Worm (Caenorhabditis elegans) whole organism, L2 larva: Measurements from ENCODE around the gene cyp-34A8.
A peak's percentile ranks its signal among the peaks of the same experiment; 100 is the strongest.

ENCODE experiments used
- C34F6.9 ChIP-seq: fragments of 150-350 bp; optimal IDR thresholded peaks from 2 replicates; lab custom pipeline; 2014; ENCODE audit warnings: missing biosample characterization, missing genetic modification characterization
- F13H6.1 ChIP-seq: sonication (generic microtip); optimal IDR thresholded peaks from 2 replicates; lab custom pipeline; 2016; ENCODE audit warnings: missing genetic modification characterization, missing compliant biosample characterization
- R02D3.7 ChIP-seq: fragments of 150-350 bp; optimal IDR thresholded peaks from 2 replicates; lab custom pipeline; 2014; ENCODE audit warnings: missing biosample characterization, missing genetic modification characterization
- Y55F3AM.14 ChIP-seq: fragments of 200-800 bp; sonication (Bioruptor generic); optimal IDR thresholded peaks from 2 replicates; lab custom pipeline; 2018; ENCODE audit warnings: mild to moderate bottlenecking, missing genetic modification characterization, missing compliant biosample characterization
- ZK546.5 ChIP-seq: sonication (generic microtip); optimal IDR thresholded peaks from 2 replicates; lab custom pipeline; 2017; ENCODE audit warnings: missing biosample characterization, missing genetic modification characterization
- alr-1 ChIP-seq: fragments of 150-350 bp; optimal IDR thresholded peaks from 2 replicates; lab custom pipeline; 2014; ENCODE audit warnings: missing biosample characterization, missing genetic modification characterization
- aly-2 ChIP-seq: fragments of 150-350 bp; optimal IDR thresholded peaks from 2 replicates; lab custom pipeline; 2014; ENCODE audit warnings: missing biosample characterization, missing genetic modification characterization
- ama-1 ChIP-seq: fragments of 150-350 bp; optimal IDR thresholded peaks from 2 replicates; lab custom pipeline; 2018; ENCODE audit warnings: inconsistent platforms
- blmp-1 ChIP-seq: sonication (generic microtip); optimal IDR thresholded peaks from 2 replicates; lab custom pipeline; 2017; ENCODE audit warnings: missing genetic modification characterization, mild to moderate bottlenecking, missing compliant biosample characterization, antibody characterized with exemption, moderate library complexity; ENCODE audit not compliant: insufficient read depth
- ceh-82 ChIP-seq: fragments of 150-350 bp; optimal IDR thresholded peaks from 2 replicates; lab custom pipeline; 2014; ENCODE audit warnings: missing biosample characterization, missing genetic modification characterization
- crh-2 ChIP-seq: sonication (generic microtip); optimal IDR thresholded peaks from 2 replicates; lab custom pipeline; 2017; ENCODE audit warnings: missing biosample characterization, missing genetic modification characterization
- egl-27 ChIP-seq: sonication (generic microtip); optimal IDR thresholded peaks from 3 replicates; lab custom pipeline; 2017; ENCODE audit warnings: missing biosample characterization, missing genetic modification reagents, missing genetic modification characterization
- fos-1 ChIP-seq: fragments of 150-350 bp; optimal IDR thresholded peaks from 2 replicates; lab custom pipeline; 2014; ENCODE audit warnings: missing biosample characterization, missing genetic modification characterization
- lin-13 ChIP-seq: fragments of 150-350 bp; optimal IDR thresholded peaks from 2 replicates; lab custom pipeline; 2014; ENCODE audit warnings: missing biosample characterization, missing genetic modification reagents, missing genetic modification characterization
- lin-39 ChIP-seq: fragments of 150-350 bp; optimal IDR thresholded peaks from 2 replicates; lab custom pipeline; 2014; ENCODE audit warnings: missing biosample characterization, missing genetic modification reagents, missing genetic modification characterization
- lsy-2 ChIP-seq, 2 experiments: fragments of 150-350 bp in 1 of 2; sonication (generic microtip) in 1 of 2; optimal IDR thresholded peaks; 2 replicates each; lab custom pipeline; 2014 to 2017; ENCODE audit warnings: missing biosample characterization in 2 of 2, missing genetic modification characterization in 2 of 2
- mbf-1 ChIP-seq: sonication (generic microtip); optimal IDR thresholded peaks from 2 replicates; lab custom pipeline; 2017; ENCODE audit warnings: missing biosample characterization, missing genetic modification characterization
- mdl-1 ChIP-seq, 2 experiments: fragments of 150-350 bp in 1 of 2; sonication (generic microtip) in 1 of 2; optimal IDR thresholded peaks; 2 replicates each; lab custom pipeline; 2017; ENCODE audit warnings: missing biosample characterization in 2 of 2, missing genetic modification characterization in 2 of 2
- nhr-10 ChIP-seq: sonication (generic microtip); optimal IDR thresholded peaks from 2 replicates; lab custom pipeline; 2017; ENCODE audit warnings: missing biosample characterization, missing genetic modification characterization
- nhr-11 ChIP-seq: fragments of 150-350 bp; optimal IDR thresholded peaks from 2 replicates; lab custom pipeline; 2014; ENCODE audit warnings: missing biosample characterization, missing genetic modification characterization
- nhr-12 ChIP-seq: fragments of 150-350 bp; optimal IDR thresholded peaks from 2 replicates; lab custom pipeline; 2014; ENCODE audit warnings: missing biosample characterization, missing genetic modification characterization
- nhr-129 ChIP-seq: fragments of 150-350 bp; optimal IDR thresholded peaks from 2 replicates; lab custom pipeline; 2014; ENCODE audit warnings: missing biosample characterization, missing genetic modification characterization
- nhr-21 ChIP-seq: fragments of 150-350 bp; optimal IDR thresholded peaks from 2 replicates; lab custom pipeline; 2014; ENCODE audit warnings: missing biosample characterization, missing genetic modification characterization
- nhr-25 ChIP-seq: fragments of 150-350 bp; sonication (generic microtip); optimal IDR thresholded peaks from 3 replicates; lab custom pipeline; 2014; ENCODE audit warnings: missing biosample characterization, missing genetic modification characterization
- nhr-77 ChIP-seq: fragments of 150-350 bp; optimal IDR thresholded peaks from 2 replicates; lab custom pipeline; 2014; ENCODE audit warnings: missing biosample characterization, missing genetic modification characterization
- skn-1 ChIP-seq: sonication (generic microtip); optimal IDR thresholded peaks from 2 replicates; lab custom pipeline; 2017; ENCODE audit warnings: missing biosample characterization, missing genetic modification characterization
- sma-3 ChIP-seq: sonication (generic microtip); optimal IDR thresholded peaks from 2 replicates; lab custom pipeline; 2016; ENCODE audit warnings: missing genetic modification reagents, missing genetic modification characterization, missing compliant biosample characterization
- sma-9 ChIP-seq, 2 experiments: fragments of 150-350 bp in 1 of 2; sonication (generic microtip) in 1 of 2; optimal IDR thresholded peaks; 2 replicates each; lab custom pipeline; 2014 to 2016; ENCODE audit warnings: missing genetic modification characterization in 2 of 2, mild to moderate bottlenecking in 1 of 2, missing biosample characterization in 1 of 2, missing compliant biosample characterization in 1 of 2, missing genetic modification reagents in 1 of 2, moderate library complexity in 1 of 2
- unc-39 ChIP-seq: fragments of 150-350 bp; optimal IDR thresholded peaks from 2 replicates; lab custom pipeline; 2014; ENCODE audit warnings: missing biosample characterization, missing genetic modification characterization
- unc-55 ChIP-seq: fragments of 150-350 bp; sonication (generic microtip); optimal IDR thresholded peaks from 3 replicates; lab custom pipeline; 2014; ENCODE audit warnings: missing biosample characterization, missing genetic modification reagents, missing genetic modification characterization
- unc-62 ChIP-seq: fragments of 150-350 bp; optimal IDR thresholded peaks from 2 replicates; lab custom pipeline; 2014; ENCODE audit warnings: missing biosample characterization, missing genetic modification reagents, missing genetic modification characterization
- zag-1 ChIP-seq: fragments of 150-350 bp; optimal IDR thresholded peaks from 2 replicates; lab custom pipeline; 2014; ENCODE audit warnings: missing biosample characterization, missing genetic modification characterization
- ztf-1 ChIP-seq: fragments of 200-800 bp; sonication (Bioruptor generic); conservative IDR thresholded peaks from 2 replicates; pipeline ENCODE4 v1.3.6; 2022; ENCODE audit warnings: missing genetic modification characterization, missing compliant biosample characterization
- ztf-11 ChIP-seq: sonication (generic microtip); optimal IDR thresholded peaks from 2 replicates; lab custom pipeline; 2017; ENCODE audit warnings: missing biosample characterization, missing genetic modification characterization
- ztf-4 ChIP-seq: fragments of 150-350 bp; optimal IDR thresholded peaks from 2 replicates; lab custom pipeline; 2014; ENCODE audit warnings: missing biosample characterization, missing genetic modification characterization

Gene cyp-34A8

ce11 chrV:3987616-3988015 is 20.0 kb upstream of the cyp-34A8 start, which contains the start of gene nlp-28:
TSS of gene nlp-28 (plus strand) at chrV:3987900.
- peak; percentile 5 for TF ChIP-seq sma-9 (GFP tag; optimal IDR thresholded peaks at IDR 0.05; lab: Kevin White, UChicago)
- TF ChIP-seq sma-9 (tag; optimal IDR thresholded peaks at IDR 0.05; lab: Kevin White, UChicago): no peak
- TF ChIP-seq C34F6.9 (tag; lab: Kevin White, UChicago): no peak

- TF ChIP-seq blmp-1 (tag; lab: Kevin White, UChicago) (peak; percentile 54), mbf-1 (tag; lab: Kevin White, UChicago) (no peak), egl-27 (tag; lab: Kevin White, UChicago) (no peak), sma-9 (GFP tag; optimal IDR thresholded peaks at IDR 0.05; lab: Kevin White, UChicago) (peak; percentile 72), sma-9 (tag; optimal IDR thresholded peaks at IDR 0.05; lab: Kevin White, UChicago) (no peak), nhr-25 (peak; percentile 42), nhr-21 (tag; lab: Kevin White, UChicago) (no peak), lsy-2 (tag; optimal IDR thresholded peaks at IDR 0.05; lab: Kevin White, UChicago) (no peak)
Measured at ce11 chrV:3985104-3985503, 17.5 kb upstream of the cyp-34A8 start.

- TF ChIP-seq nhr-21 (tag; lab: Kevin White, UChicago) (peak; percentile 59), ztf-1 (GFP tag; lab: Robert Waterston, UW) (no peak), blmp-1 (tag; lab: Kevin White, UChicago) (peak; percentile 50), unc-55 (no peak), R02D3.7 (tag; lab: Kevin White, UChicago) (no peak), lin-13 (GFP tag; lab: Kevin White, UChicago) (no peak), sma-3 (peak; percentile 79), nhr-25 (peak; percentile 77), crh-2 (tag; lab: Kevin White, UChicago) (peak; percentile 49), sma-9 (GFP tag; optimal IDR thresholded peaks at IDR 0.05; lab: Kevin White, UChicago) (peak; percentile 63), sma-9 (tag; optimal IDR thresholded peaks at IDR 0.05; lab: Kevin White, UChicago) (no peak), egl-27 (tag; lab: Kevin White, UChicago) (no peak)
Measured at ce11 chrV:3984178-3984577, 16.6 kb upstream of the cyp-34A8 start, which contains the start of gene nlp-29. TSS of gene nlp-29 (plus strand) at chrV:3984425.

DNA sequence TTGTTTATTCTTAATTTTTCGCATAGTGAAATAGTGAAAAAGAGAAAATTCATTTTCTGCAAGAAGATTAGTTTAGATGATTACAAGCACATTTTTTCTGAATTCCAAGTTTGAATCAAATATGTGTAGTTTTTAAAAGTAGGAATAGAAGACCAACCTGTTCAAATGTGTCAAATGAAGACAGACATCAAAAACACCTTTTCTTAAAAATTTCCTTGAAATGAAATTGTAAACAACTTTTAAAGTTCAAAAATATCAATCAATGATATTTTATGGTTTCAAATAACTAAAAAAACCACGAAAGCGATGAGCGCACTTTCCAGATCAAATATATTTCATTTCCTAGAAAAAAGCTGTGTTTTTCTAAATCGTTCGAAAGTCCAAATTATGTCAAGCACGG is 14.1 kb upstream of the cyp-34A8 start, which contains the start of gene nlp-30:
Gene nlp-30, plus strand, starts transcription at position 301 of the 400 bp plus-strand sequence.
- TF ChIP-seq ztf-11 (tag; lab: Kevin White, UChicago): no peak
- TF ChIP-seq ama-1 (lab: Kevin White, UChicago): no peak
- no peak for TF ChIP-seq aly-2 (tag; lab: Kevin White, UChicago)
- TF ChIP-seq zag-1 (tag; lab: Kevin White, UChicago): no peak
- no peak for TF ChIP-seq nhr-25
- TF ChIP-seq blmp-1 (tag; lab: Kevin White, UChicago): no peak
- TF ChIP-seq nhr-11 (tag; lab: Kevin White, UChicago): no peak
- TF ChIP-seq lin-13 (GFP tag; lab: Kevin White, UChicago): no peak
- TF ChIP-seq ceh-82 (tag; lab: Kevin White, UChicago): no peak
- no peak for TF ChIP-seq ztf-4
- TF ChIP-seq alr-1 (tag; lab: Kevin White, UChicago): no peak
- TF ChIP-seq sma-3: no peak
- no peak for TF ChIP-seq Y55F3AM.14 (GFP tag; lab: Kevin White, UChicago)
- no peak for TF ChIP-seq unc-62 (GFP tag; lab: Kevin White, UChicago)

DNA sequence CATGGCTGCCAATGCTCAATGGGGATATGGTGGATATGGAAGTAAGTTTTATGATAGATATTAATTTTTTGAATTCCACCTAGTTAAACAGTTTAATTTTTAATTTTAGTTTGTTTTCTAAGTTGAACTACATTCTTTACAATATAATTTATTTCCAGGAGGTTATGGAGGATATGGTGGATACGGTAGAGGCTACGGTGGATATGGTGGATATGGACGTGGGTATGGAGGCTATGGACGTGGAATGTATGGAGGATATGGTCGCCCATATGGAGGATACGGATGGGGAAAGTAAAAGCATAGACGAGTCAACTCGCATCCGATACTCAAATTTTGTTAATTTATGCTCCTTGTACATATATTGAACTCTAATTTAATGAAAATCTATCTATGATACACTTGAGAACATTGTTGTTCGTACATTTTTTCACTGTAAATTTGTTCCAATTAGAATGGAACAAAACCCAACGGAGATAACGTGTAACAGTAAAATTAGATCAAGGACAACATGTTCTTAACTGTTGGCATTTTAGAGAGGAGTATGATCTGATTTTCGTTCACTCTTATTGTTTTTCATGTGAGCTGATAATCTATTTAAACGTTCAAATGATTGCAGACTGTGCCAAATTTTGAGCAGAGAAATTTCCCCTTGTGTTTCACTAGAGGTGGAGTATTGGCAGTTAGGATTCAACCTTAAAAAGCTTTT is 12.8 kb upstream of the cyp-34A8 start:
- TF ChIP-seq unc-39 (tag; lab: Kevin White, UChicago) (no peak), nhr-21 (tag; lab: Kevin White, UChicago) (peak; percentile 68), ama-1 (lab: Kevin White, UChicago) (peak; percentile 23), sma-9 (GFP tag; optimal IDR thresholded peaks at IDR 0.05; lab: Kevin White, UChicago) (peak; percentile 33), sma-9 (tag; optimal IDR thresholded peaks at IDR 0.05; lab: Kevin White, UChicago) (no peak), sma-3 (peak; percentile 21), nhr-77 (tag; lab: Kevin White, UChicago) (no peak), blmp-1 (tag; lab: Kevin White, UChicago) (no peak)

ce11 chrV:3979819-3980218 is 12.2 kb upstream of the cyp-34A8 start, which contains the start of gene nlp-31:
TSS of gene nlp-31 (plus strand) at chrV:3980055.
- TF ChIP-seq mdl-1 (tag; optimal IDR thresholded peaks at IDR 0.05; lab: Kevin White, UChicago): peak in 1 of 2 experiments; percentile 23
- peak; percentile 73 for TF ChIP-seq nhr-21 (tag; lab: Kevin White, UChicago)
- TF ChIP-seq ztf-1 (GFP tag; lab: Robert Waterston, UW): no peak
- TF ChIP-seq ZK546.5 (tag; lab: Kevin White, UChicago): no peak
- no peak for TF ChIP-seq nhr-10
- peak; percentile 5 for TF ChIP-seq crh-2 (tag; lab: Kevin White, UChicago)
- TF ChIP-seq lsy-2 (tag; optimal IDR thresholded peaks at IDR 0.05; lab: Kevin White, UChicago): no peak
- TF ChIP-seq nhr-12: no peak
- no peak for TF ChIP-seq lin-39 (tag; lab: Kevin White, UChicago)
- no peak for TF ChIP-seq ama-1 (lab: Kevin White, UChicago)
- TF ChIP-seq lin-13 (GFP tag; lab: Kevin White, UChicago): no peak
- TF ChIP-seq fos-1 (tag; lab: Kevin White, UChicago): peak; percentile 34
- no peak for TF ChIP-seq unc-55
- peak; percentile 69 for TF ChIP-seq sma-9 (GFP tag; optimal IDR thresholded peaks at IDR 0.05; lab: Kevin White, UChicago)
- no peak for TF ChIP-seq sma-9 (tag; optimal IDR thresholded peaks at IDR 0.05; lab: Kevin White, UChicago)
- TF ChIP-seq sma-3: peak; percentile 90
- TF ChIP-seq nhr-129: no peak
- no peak for TF ChIP-seq skn-1 (tag; lab: Kevin White, UChicago)
- TF ChIP-seq nhr-25: peak; percentile 77
- TF ChIP-seq blmp-1 (tag; lab: Kevin White, UChicago): peak; percentile 57
- TF ChIP-seq nhr-77 (tag; lab: Kevin White, UChicago): no peak
- TF ChIP-seq F13H6.1: peak; percentile 10
